Worm (Caenorhabditis elegans): ENCODE measurements around the gene sdz-36.

ce11 chrIV:9673206-9673605 is 17.5 kb upstream of the sdz-36 start:
- TF ChIP-seq irx-1 (tag; optimal IDR thresholded peaks at IDR 0.05) (no peak), ces-1 (GFP tag; optimal IDR thresholded peaks at IDR 0.05) (no peak), elt-2 (tag; optimal IDR thresholded peaks at IDR 0.05) (no peak), pax-3 (tag; optimal IDR thresholded peaks at IDR 0.05) (no peak), nhr-237 (tag; optimal IDR thresholded peaks at IDR 0.05) (no peak), dpl-1 (GFP tag; optimal IDR thresholded peaks at IDR 0.05) (no peak), tlp-1 (tag; optimal IDR thresholded peaks at IDR 0.05) (no peak), nhr-11 (tag; optimal IDR thresholded peaks at IDR 0.05) (no peak), dsc-1 (tag; optimal IDR thresholded peaks at IDR 0.05) (no peak)

Measured in whole organism, L1 larva.